Worm (Caenorhabditis elegans) whole organism, L2 larva: ENCODE results near the gene clc-28.

Experiments used
- ceh-16 ChIP-seq: fragments of 150-350 bp; optimal IDR thresholded peaks from 2 replicates; lab custom pipeline; 2014; ENCODE audit warnings: missing biosample characterization, missing genetic modification characterization
- mdl-1 ChIP-seq, 2 experiments: fragments of 150-350 bp in 1 of 2; sonication (generic microtip) in 1 of 2; optimal IDR thresholded peaks; 2 replicates each; lab custom pipeline; 2017; ENCODE audit warnings: missing biosample characterization in 2 of 2, missing genetic modification characterization in 2 of 2
- nhr-237 ChIP-seq: fragments of 150-350 bp; optimal IDR thresholded peaks from 2 replicates; lab custom pipeline; 2014; ENCODE audit warnings: missing biosample characterization, missing genetic modification characterization

DNA sequence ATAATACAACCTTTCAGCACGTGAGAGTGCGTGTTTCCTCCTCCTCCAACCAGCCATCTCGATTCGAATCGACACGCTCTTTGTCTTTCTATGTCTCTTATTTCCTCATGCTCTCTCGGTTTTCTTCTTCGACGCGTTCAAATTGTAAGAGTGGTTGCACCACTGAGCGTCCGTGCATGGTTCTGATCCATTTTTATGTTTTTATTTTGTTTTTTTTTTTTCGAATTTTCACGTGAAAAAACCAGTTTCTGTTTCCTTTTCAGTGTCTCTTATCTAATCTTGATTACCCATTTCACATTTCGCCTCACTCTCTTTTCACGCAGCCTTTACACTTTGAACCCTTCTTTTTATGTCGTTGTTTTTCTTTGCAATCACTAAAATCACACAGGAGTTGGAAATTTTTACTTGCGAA is 31.6 kb upstream of the clc-28 start:
- peak in 1 of 2 experiments; percentile 17 for TF ChIP-seq mdl-1 (tag; optimal IDR thresholded peaks at IDR 0.05; lab: Kevin White, UChicago)
- TF ChIP-seq nhr-237 (tag; lab: Kevin White, UChicago) = no peak
- TF ChIP-seq ceh-16 (tag; lab: Kevin White, UChicago) = no peak
